Fruit fly (Drosophila melanogaster) whole organism, embryonic: ENCODE measurements around the gene Lamtor4.

Experiments used
- Atf3 ChIP-seq: fragments of 200-800 bp; sonication (Bioruptor generic); optimal IDR thresholded peaks from 3 replicates; lab custom pipeline; 2016; ENCODE audit warnings: missing biosample characterization, missing genetic modification characterization
- CG10209 ChIP-seq: fragments of 200-800 bp; sonication (Bioruptor generic); optimal IDR thresholded peaks from 3 replicates; lab custom pipeline; 2017; ENCODE audit warnings: missing biosample characterization, mild to moderate bottlenecking, missing genetic modification characterization, missing genetic modification reagents
- CG10274 ChIP-seq: fragments of 200-800 bp; sonication (Bioruptor generic); optimal IDR thresholded peaks from 3 replicates; lab custom pipeline; 2017; ENCODE audit warnings: missing biosample characterization, mild to moderate bottlenecking, missing genetic modification characterization
- CG10321 ChIP-seq: fragments of 200-800 bp; sonication (Bioruptor generic); IDR thresholded peaks from 2 replicates; pipeline ENCODE4 v1.3.6; 2022; ENCODE audit warnings: missing biosample characterization, missing genetic modification characterization
- CG10462 ChIP-seq: fragments of 200-800 bp; sonication (Bioruptor generic); optimal IDR thresholded peaks from 2 replicates; lab custom pipeline; 2016; ENCODE audit warnings: missing biosample characterization, missing genetic modification characterization
- CG12219 ChIP-seq: fragments of 200-800 bp; sonication (Bioruptor generic); optimal IDR thresholded peaks from 3 replicates; lab custom pipeline; 2018; ENCODE audit warnings: missing biosample characterization, mild to moderate bottlenecking, missing genetic modification characterization
- CG12942 ChIP-seq: fragments of 200-800 bp; sonication (Bioruptor generic); optimal IDR thresholded peaks from 3 replicates; lab custom pipeline; 2016; ENCODE audit warnings: missing biosample characterization, missing genetic modification characterization
- CG14860 ChIP-seq: fragments of 200-800 bp; sonication (Bioruptor generic); IDR thresholded peaks from 3 replicates; pipeline ENCODE4 v1.3.6; 2022; ENCODE audit warnings: missing biosample characterization, missing genetic modification characterization; ENCODE audit not compliant: partially characterized antibody
- CG16779 ChIP-seq: fragments of 200-800 bp; sonication (Bioruptor generic); IDR thresholded peaks from 2 replicates; pipeline ENCODE4 v1.3.6; 2022; ENCODE audit warnings: missing biosample characterization, missing genetic modification characterization
- CG17829 ChIP-seq: fragments of 200-800 bp; optimal IDR thresholded peaks from 2 replicates; lab custom pipeline; 2019; ENCODE audit warnings: missing biosample characterization, mild to moderate bottlenecking, missing genetic modification characterization, moderate library complexity
- CG1832 ChIP-seq: fragments of 200-800 bp; sonication (Bioruptor generic); optimal IDR thresholded peaks from 2 replicates; lab custom pipeline; 2017; ENCODE audit warnings: missing biosample characterization, mild to moderate bottlenecking, missing genetic modification characterization, inconsistent platforms
- CG2116 ChIP-seq: fragments of 200-800 bp; sonication (Bioruptor generic); optimal IDR thresholded peaks from 3 replicates; lab custom pipeline; 2018; ENCODE audit warnings: missing biosample characterization, mild to moderate bottlenecking, missing genetic modification characterization
- CG2120 ChIP-seq: fragments of 200-800 bp; sonication (Bioruptor generic); optimal IDR thresholded peaks from 3 replicates; lab custom pipeline; 2016; ENCODE audit warnings: missing biosample characterization, missing genetic modification characterization
- CG2678 ChIP-seq: fragments of 200-800 bp; sonication (Bioruptor generic); optimal IDR thresholded peaks from 3 replicates; lab custom pipeline; 2019; ENCODE audit warnings: missing biosample characterization, mild to moderate bottlenecking, missing genetic modification characterization, moderate library complexity
- CG2889 ChIP-seq: fragments of 200-800 bp; sonication (Bioruptor generic); IDR thresholded peaks from 3 replicates; pipeline ENCODE4 v1.3.6; 2022; ENCODE audit warnings: missing biosample characterization, missing genetic modification characterization
- CG3065 ChIP-seq: fragments of 200-800 bp; sonication (Bioruptor generic); optimal IDR thresholded peaks from 2 replicates; lab custom pipeline; 2016; ENCODE audit warnings: missing biosample characterization, missing genetic modification characterization
- CG3407 ChIP-seq: fragments of 200-800 bp; sonication (Bioruptor generic); optimal IDR thresholded peaks from 2 replicates; lab custom pipeline; 2018; ENCODE audit warnings: missing biosample characterization, mild to moderate bottlenecking, missing genetic modification characterization
- CG3847 ChIP-seq: fragments of 200-800 bp; sonication (Bioruptor generic); IDR thresholded peaks from 2 replicates; pipeline ENCODE4 v1.3.6; 2022; ENCODE audit warnings: missing biosample characterization, missing genetic modification characterization
- CG4424 ChIP-seq: fragments of 200-800 bp; sonication (Bioruptor generic); optimal IDR thresholded peaks from 3 replicates; lab custom pipeline; 2016; ENCODE audit warnings: missing biosample characterization, missing genetic modification characterization
- CG4730 ChIP-seq: fragments of 200-800 bp; sonication (Bioruptor generic); IDR thresholded peaks from 2 replicates; pipeline ENCODE4 v1.3.6; 2022; ENCODE audit warnings: missing biosample characterization, missing genetic modification characterization
- CG5953 ChIP-seq: fragments of 200-800 bp; sonication (Bioruptor generic); IDR thresholded peaks from 2 replicates; pipeline ENCODE4 v1.3.6; 2022; ENCODE audit warnings: missing biosample characterization, missing genetic modification characterization
- CG6175 ChIP-seq: fragments of 200-800 bp; sonication (Bioruptor generic); IDR thresholded peaks from 3 replicates; pipeline ENCODE4 v1.3.6; 2022; ENCODE audit warnings: missing biosample characterization, missing genetic modification characterization
- CG6254 ChIP-seq: fragments of 200-800 bp; sonication (Bioruptor generic); optimal IDR thresholded peaks from 3 replicates; lab custom pipeline; 2017; ENCODE audit warnings: mild to moderate bottlenecking, missing biosample characterization, missing genetic modification reagents, missing genetic modification characterization
- CG6683 ChIP-seq: fragments of 200-800 bp; sonication (Bioruptor generic); optimal IDR thresholded peaks from 2 replicates; lab custom pipeline; 2017; ENCODE audit warnings: missing biosample characterization, mild to moderate bottlenecking, missing genetic modification characterization, missing genetic modification reagents
- CG7372 ChIP-seq: fragments of 200-800 bp; sonication (Bioruptor generic); IDR thresholded peaks from 2 replicates; pipeline ENCODE4 v1.3.6; 2022; ENCODE audit warnings: missing biosample characterization, missing genetic modification characterization
- CG7928 ChIP-seq: fragments of 200-800 bp; sonication (Bioruptor generic); optimal IDR thresholded peaks from 2 replicates; lab custom pipeline; 2017; ENCODE audit warnings: missing biosample characterization, mild to moderate bottlenecking, missing genetic modification characterization
- CG8944 ChIP-seq: fragments of 200-800 bp; sonication (Bioruptor generic); optimal IDR thresholded peaks from 3 replicates; lab custom pipeline; 2016; ENCODE audit warnings: missing biosample characterization, missing genetic modification characterization
- CkIIα-i1 ChIP-seq: fragments of 200-800 bp; sonication (Bioruptor generic); IDR thresholded peaks from 2 replicates; pipeline ENCODE4 v1.3.6; 2022; ENCODE audit warnings: missing biosample characterization, missing genetic modification characterization
- CoRest ChIP-seq: fragments of 200-800 bp; sonication (Bioruptor generic); optimal IDR thresholded peaks from 3 replicates; lab custom pipeline; 2018; ENCODE audit warnings: missing biosample characterization, mild to moderate bottlenecking, missing genetic modification characterization, moderate library complexity
- Eip74EF ChIP-seq, 2 experiments: fragments of 200-800 bp in 1 of 2; fragments of >200 bp in 1 of 2; sonication (Bioruptor generic) in 1 of 2; optimal IDR thresholded peaks; 2 replicates each; lab custom pipeline; 2017 to 2019; ENCODE audit warnings: missing biosample characterization in 2 of 2, missing genetic modification characterization in 2 of 2, mild to moderate bottlenecking in 1 of 2, moderate library complexity in 1 of 2
- HLH4C ChIP-seq: fragments of 200-800 bp; sonication (Bioruptor generic); IDR thresholded peaks from 3 replicates; pipeline ENCODE4 v1.3.6; 2022; ENCODE audit warnings: missing biosample characterization, missing genetic modification characterization; ENCODE audit not compliant: partially characterized antibody
- Hr3 ChIP-seq: fragments of 200-800 bp; sonication (Bioruptor generic); optimal IDR thresholded peaks from 3 replicates; lab custom pipeline; 2016; ENCODE audit warnings: missing biosample characterization, missing genetic modification characterization
- Hr39 ChIP-seq: fragments of >200 bp; optimal IDR thresholded peaks from 2 replicates; lab custom pipeline; 2017
- Kr ChIP-seq: fragments of 200-800 bp; sonication (Bioruptor generic); optimal IDR thresholded peaks from 2 replicates; lab custom pipeline; 2017; ENCODE audit warnings: missing biosample characterization, mild to moderate bottlenecking, missing genetic modification characterization
- Nf-YB ChIP-seq: fragments of 200-800 bp; sonication (Bioruptor generic); optimal IDR thresholded peaks from 3 replicates; lab custom pipeline; 2019; ENCODE audit warnings: missing biosample characterization, mild to moderate bottlenecking, missing genetic modification characterization, moderate library complexity
- Optix ChIP-seq: fragments of 200-800 bp; sonication (Bioruptor generic); IDR thresholded peaks from 3 replicates; pipeline ENCODE4 v1.3.6; 2022; ENCODE audit warnings: missing biosample characterization, missing genetic modification characterization
- ara ChIP-seq: fragments of 200-800 bp; sonication (Bioruptor generic); IDR thresholded peaks from 2 replicates; pipeline ENCODE4 v1.3.6; 2022; ENCODE audit warnings: missing biosample characterization, missing genetic modification characterization
- ase ChIP-seq: fragments of 200-800 bp; sonication (Bioruptor generic); IDR thresholded peaks from 3 replicates; pipeline ENCODE4 v1.3.6; 2022; ENCODE audit warnings: missing biosample characterization, missing genetic modification characterization
- chn ChIP-seq: fragments of 200-800 bp; sonication (Bioruptor generic); optimal IDR thresholded peaks from 2 replicates; lab custom pipeline; 2016; ENCODE audit warnings: missing biosample characterization, missing genetic modification characterization
- gem ChIP-seq: fragments of 200-800 bp; sonication (Bioruptor generic); optimal IDR thresholded peaks from 2 replicates; lab custom pipeline; 2019; ENCODE audit warnings: missing biosample characterization, mild to moderate bottlenecking, missing genetic modification characterization, moderate library complexity
- mam ChIP-seq: fragments of 200-800 bp; sonication (Bioruptor generic); optimal IDR thresholded peaks from 3 replicates; lab custom pipeline; 2016; ENCODE audit warnings: missing biosample characterization, missing genetic modification characterization
- nom ChIP-seq: fragments of 200-800 bp; sonication (Bioruptor generic); optimal IDR thresholded peaks from 2 replicates; lab custom pipeline; 2017; ENCODE audit warnings: missing biosample characterization, missing genetic modification characterization, mild to moderate bottlenecking, moderate library complexity, missing genetic modification reagents
- onecut ChIP-seq: fragments of 200-800 bp; sonication (Bioruptor generic); IDR thresholded peaks from 2 replicates; pipeline ENCODE4 v1.3.6; 2022; ENCODE audit warnings: missing biosample characterization, missing genetic modification characterization
- psq ChIP-seq: fragments of 200-800 bp; sonication (Bioruptor generic); optimal IDR thresholded peaks from 2 replicates; lab custom pipeline; 2017; ENCODE audit warnings: missing biosample characterization, missing genetic modification characterization
- sc ChIP-seq, 3 experiments: fragments of >200 bp in 2 of 3; fragments of 200-800 bp in 1 of 3; sonication (Bioruptor generic) in 1 of 3; optimal IDR thresholded peaks; 2 replicates in 2 of 3; 3 replicates in 1 of 3; lab custom pipeline; 2017; ENCODE audit warnings: mild to moderate bottlenecking in 1 of 3, missing biosample characterization in 1 of 3, missing genetic modification characterization in 1 of 3, missing genetic modification reagents in 1 of 3
- seq ChIP-seq: fragments of 200-800 bp; sonication (Bioruptor generic); IDR thresholded peaks from 2 replicates; pipeline ENCODE4 v1.3.6; 2022; ENCODE audit warnings: missing biosample characterization, missing genetic modification characterization
- sima ChIP-seq: fragments of 200-800 bp; sonication (Bioruptor generic); optimal IDR thresholded peaks from 2 replicates; lab custom pipeline; 2016; ENCODE audit warnings: missing biosample characterization, missing genetic modification characterization
- vfl ChIP-seq: fragments of 200-800 bp; sonication (Bioruptor generic); optimal IDR thresholded peaks from 2 replicates; lab custom pipeline; 2016; ENCODE audit warnings: missing biosample characterization, missing genetic modification characterization
- wek ChIP-seq: fragments of 200-800 bp; sonication (Bioruptor generic); optimal IDR thresholded peaks from 3 replicates; lab custom pipeline; 2018; ENCODE audit warnings: missing biosample characterization, mild to moderate bottlenecking, missing genetic modification characterization, moderate library complexity
- wor ChIP-seq: fragments of 200-800 bp; sonication (Bioruptor generic); IDR thresholded peaks from 2 replicates; pipeline ENCODE4 v1.3.6; 2022; ENCODE audit warnings: missing biosample characterization, missing genetic modification characterization
- zen ChIP-seq: fragments of 200-800 bp; sonication (Bioruptor generic); optimal IDR thresholded peaks from 3 replicates; lab custom pipeline; 2018; ENCODE audit warnings: missing biosample characterization, mild to moderate bottlenecking, missing genetic modification characterization, moderate library complexity

The Lamtor4 gene

dm6 chr3L:3932742-3933289 lies 36.1 kb downstream of the Lamtor4 start (continued):
- no peak for TF ChIP-seq Optix (GFP tag; lab: Robert Waterston, UW)
- TF ChIP-seq CG4424 (GFP tag; lab: Kevin White, UChicago): no peak
- no peak for TF ChIP-seq Hr39 (lab: Kevin White, UChicago)
- no peak for TF ChIP-seq CG7372 (GFP tag; lab: Robert Waterston, UW)
- TF ChIP-seq psq (GFP tag; lab: Kevin White, UChicago): no peak
- TF ChIP-seq sima (GFP tag; lab: Kevin White, UChicago): no peak
- peak; percentile 3 for TF ChIP-seq CG6683 (GFP tag; lab: Kevin White, UChicago)
- no peak for TF ChIP-seq Eip74EF (GFP tag; optimal IDR thresholded peaks at IDR 0.05; lab: Kevin White, UChicago)
- no peak for TF ChIP-seq CG2116
- TF ChIP-seq Hr3 (GFP tag; lab: Kevin White, UChicago): no peak
- no peak for TF ChIP-seq Kr (GFP tag; lab: Kevin White, UChicago)
- no peak for TF ChIP-seq CG3407 (GFP tag; lab: Kevin White, UChicago)
- peak; percentile 16 for TF ChIP-seq CG7928 (GFP tag; lab: Kevin White, UChicago)
- no peak for TF ChIP-seq CG2889 (GFP tag; lab: Robert Waterston, UW)
- no peak for TF ChIP-seq CG3847 (GFP tag; lab: Robert Waterston, UW)
- no peak for TF ChIP-seq CG14860 (GFP tag; lab: Robert Waterston, UW)
- peak; percentile 35 for TF ChIP-seq gem (tag; lab: Kevin White, UChicago)
- no peak for TF ChIP-seq CG6175
- TF ChIP-seq CG5953 (GFP tag; lab: Robert Waterston, UW): no peak
- peak; percentile 13 for TF ChIP-seq CoRest
- TF ChIP-seq CG10209 (GFP tag; lab: Kevin White, UChicago): peak; percentile 45
- no peak for TF ChIP-seq CG8944 (GFP tag; lab: Kevin White, UChicago)
- TF ChIP-seq ara (GFP tag; lab: Robert Waterston, UW): no peak
- no peak for TF ChIP-seq CG6254 (GFP tag; lab: Kevin White, UChicago)
- no peak for TF ChIP-seq nom (GFP tag; lab: Kevin White, UChicago)
- TF ChIP-seq CG2120 (GFP tag; lab: Kevin White, UChicago): peak; percentile 35
- no peak for TF ChIP-seq seq (GFP tag; lab: Robert Waterston, UW)
- TF ChIP-seq CG10321 (GFP tag; lab: Robert Waterston, UW): no peak
- no peak for TF ChIP-seq CG1832 (GFP tag; lab: Kevin White, UChicago)
- no peak for TF ChIP-seq CG12942
- TF ChIP-seq sc (optimal IDR thresholded peaks at IDR 0.05; lab: Kevin White, UChicago): no peak
- no peak for TF ChIP-seq sc (GFP tag; optimal IDR thresholded peaks at IDR 0.05; lab: Kevin White, UChicago)
- TF ChIP-seq ase (GFP tag; lab: Robert Waterston, UW): no peak
- no peak for TF ChIP-seq CG3065
- TF ChIP-seq CG12219: no peak
- TF ChIP-seq Atf3 (GFP tag; lab: Kevin White, UChicago): no peak
- TF ChIP-seq CG10462 (GFP tag; lab: Kevin White, UChicago): no peak
- TF ChIP-seq onecut (GFP tag; lab: Robert Waterston, UW): no peak
- TF ChIP-seq wek: no peak
- no peak for TF ChIP-seq CkIIα-i1 (GFP tag; lab: Robert Waterston, UW)
- TF ChIP-seq HLH4C (GFP tag; lab: Robert Waterston, UW): no peak
- no peak for TF ChIP-seq mam
- TF ChIP-seq CG16779 (GFP tag; lab: Robert Waterston, UW): no peak
- TF ChIP-seq vfl (GFP tag; lab: Kevin White, UChicago): no peak
- no peak for TF ChIP-seq Nf-YB (GFP tag; lab: Kevin White, UChicago)
- TF ChIP-seq CG4730: no peak
- TF ChIP-seq zen (tag; lab: Kevin White, UChicago): no peak
- peak; percentile 64 for TF ChIP-seq CG2678 (tag; lab: Kevin White, UChicago)
- TF ChIP-seq wor (GFP tag; lab: Robert Waterston, UW): no peak
- no peak for TF ChIP-seq CG17829
- TF ChIP-seq chn (GFP tag; lab: Kevin White, UChicago): no peak
- TF ChIP-seq CG10274: no peak
